Fruit fly (Drosophila melanogaster): ENCODE data around the gene CG14689.

DNA sequence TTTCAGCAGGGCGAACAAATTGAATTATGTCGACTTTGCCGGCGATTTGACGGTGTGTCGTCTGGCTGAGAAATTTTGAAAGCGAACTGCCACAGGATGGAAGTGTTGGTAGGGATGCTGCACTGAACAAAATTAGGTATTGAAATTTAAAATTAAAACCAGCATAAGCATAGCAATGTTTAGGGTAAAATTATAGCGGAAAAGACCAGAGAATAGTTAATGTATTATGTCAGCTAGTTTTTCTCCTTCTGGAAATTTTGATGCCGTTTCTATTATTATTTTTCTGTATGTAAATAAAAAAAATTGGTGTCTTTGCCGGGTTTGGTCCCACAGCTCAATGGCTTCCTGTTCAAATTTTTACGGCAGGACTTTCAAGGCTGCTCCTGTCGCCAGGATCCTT lies 15.7 kb upstream of the CG14689 start:
- no peak for TF ChIP-seq psq (optimal IDR thresholded peaks at IDR 0.05)
- TF ChIP-seq pan (optimal IDR thresholded peaks at IDR 0.05) = no peak

Data from whole organism.